Worm (Caenorhabditis elegans): ENCODE data around the gene F01D4.8.

ce11 chrIV:10419896-10420295 is 33.0 kb downstream of the F01D4.8 start:
- TF ChIP-seq dao-5 (tag; optimal IDR thresholded peaks at IDR 0.05) (no peak), W03F9.2 (tag; optimal IDR thresholded peaks at IDR 0.05) (no peak), him-1 (tag; optimal IDR thresholded peaks at IDR 0.05) (no peak)
